Worm (Caenorhabditis elegans) whole organism, early embryonic: ENCODE data around the gene B0284.3.

Source experiments
- ama-1 ChIP-seq: fragments of 150-350 bp; optimal IDR thresholded peaks from 2 replicates; lab custom pipeline; 2014
- ceh-36 ChIP-seq: sonication (generic microtip); optimal IDR thresholded peaks from 2 replicates; lab custom pipeline; 2016; ENCODE audit warnings: missing genetic modification characterization, inconsistent platforms, missing compliant biosample characterization
- flt-1 ChIP-seq: fragments of 200-800 bp; sonication (Bioruptor generic); IDR thresholded peaks from 2 replicates; pipeline ENCODE4 v1.3.6; 2022; ENCODE audit warnings: missing genetic modification characterization, missing compliant biosample characterization
- hmbx-1 ChIP-seq: sonication (generic microtip); optimal IDR thresholded peaks from 2 replicates; lab custom pipeline; 2016; ENCODE audit warnings: mild to moderate bottlenecking, missing genetic modification characterization, missing compliant biosample characterization
- hnd-1 ChIP-seq: sonication (generic microtip); optimal IDR thresholded peaks from 2 replicates; lab custom pipeline; 2016; ENCODE audit warnings: missing genetic modification characterization, missing compliant biosample characterization
- scrt-1 ChIP-seq: fragments of 200-800 bp; sonication (Bioruptor generic); IDR thresholded peaks from 2 replicates; pipeline ENCODE4 v1.3.6; 2022; ENCODE audit warnings: missing genetic modification characterization, missing compliant biosample characterization
- sea-1 ChIP-seq: fragments of 200-800 bp; sonication (Bioruptor generic); conservative IDR thresholded peaks from 2 replicates; pipeline ENCODE4 v1.3.6; 2022; ENCODE audit warnings: missing genetic modification characterization, missing compliant biosample characterization
- tbx-11 ChIP-seq: fragments of 200-800 bp; sonication (Bioruptor generic); IDR thresholded peaks from 2 replicates; pipeline ENCODE4 v1.3.6; 2022; ENCODE audit warnings: missing genetic modification characterization, missing compliant biosample characterization
- tra-4 ChIP-seq: sonication (generic microtip); optimal IDR thresholded peaks from 2 replicates; lab custom pipeline; 2017; ENCODE audit warnings: missing genetic modification characterization, missing compliant biosample characterization

- TF ChIP-seq ceh-36 = no peak
- TF ChIP-seq tbx-11 (GFP tag; lab: Robert Waterston, UW) = no peak
- no peak for TF ChIP-seq tra-4 (tag; lab: Kevin White, UChicago)
- no peak for TF ChIP-seq ama-1 (lab: Kevin White, UChicago)
- no peak for TF ChIP-seq hmbx-1 (tag; lab: Kevin White, UChicago)
- TF ChIP-seq hnd-1 (tag; lab: Kevin White, UChicago) = no peak
- TF ChIP-seq sea-1 (GFP tag; lab: Robert Waterston, UW) = no peak
- no peak for TF ChIP-seq scrt-1
- TF ChIP-seq flt-1 (GFP tag; lab: Robert Waterston, UW) = no peak
Observed at ce11 chrIII:4412108-4413009, 32.7 kb upstream of the B0284.3 start.
